Fruit fly (Drosophila melanogaster): ENCODE measurements around the gene Acf.
A peak's percentile ranks its signal among the peaks of the same experiment; 100 is the strongest.

Gene Acf

DNA sequence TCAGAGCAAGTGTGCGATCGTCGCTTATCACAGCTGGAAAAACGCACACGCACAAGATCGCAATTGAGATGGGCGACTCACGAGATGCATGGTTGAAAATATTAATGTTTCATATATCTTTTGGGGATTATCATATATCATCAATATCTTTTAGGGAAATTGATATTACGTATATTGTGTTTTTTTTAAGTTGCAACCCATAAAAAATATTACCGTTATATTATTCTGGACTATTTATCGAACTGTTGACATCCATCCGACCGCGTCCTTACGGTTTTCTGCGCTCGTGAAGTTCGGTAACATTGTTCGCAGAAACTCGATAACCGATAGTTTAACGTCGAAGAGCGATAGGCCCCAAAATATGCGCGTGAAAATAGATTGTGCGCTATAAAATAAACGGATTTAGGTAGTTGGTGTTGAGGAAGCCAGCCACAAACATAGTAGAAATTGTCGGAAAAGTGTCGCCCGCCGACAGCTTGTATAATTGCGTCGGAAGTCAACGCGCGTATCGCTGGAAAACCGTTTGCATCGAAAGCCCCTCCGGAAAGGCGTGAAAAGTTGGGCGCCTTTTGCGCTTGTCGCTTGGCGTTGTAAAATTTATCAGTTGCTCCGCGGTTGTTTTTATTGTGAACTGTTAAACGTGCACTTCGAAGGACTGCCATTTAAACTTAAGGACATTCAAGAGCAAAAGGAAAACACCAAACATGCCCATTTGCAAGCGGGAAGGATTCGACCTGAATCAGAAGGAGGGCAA is at the start of gene Acf, which contains the start of gene Mccc1:
Gene Acf, plus strand, starts transcription at position 318 of the 754 bp plus-strand sequence.
Gene Mccc1, minus strand, starts transcription at position 244 of the 754 bp plus-strand sequence.
- TF ChIP-seq Mnt (GFP tag; optimal IDR thresholded peaks at IDR 0.05): peak; percentile 76
- TF ChIP-seq pad (GFP tag; optimal IDR thresholded peaks at IDR 0.05): no peak
- TF ChIP-seq CG7045 (GFP tag; optimal IDR thresholded peaks at IDR 0.05): no peak
- no peak for TF ChIP-seq Hr96 (GFP tag; optimal IDR thresholded peaks at IDR 0.05)
- TF ChIP-seq toe (GFP tag; optimal IDR thresholded peaks at IDR 0.05): no peak
- peak; percentile 34 for TF ChIP-seq CG7101 (tag; optimal IDR thresholded peaks at IDR 0.05)
- TF ChIP-seq Crg-1 (GFP tag; optimal IDR thresholded peaks at IDR 0.05): peak; percentile 69
- TF ChIP-seq cnc (optimal IDR thresholded peaks at IDR 0.05): no peak
- TF ChIP-seq tj (GFP tag; optimal IDR thresholded peaks at IDR 0.05): peak; percentile 35
- peak; percentile 33 for TF ChIP-seq CG5204 (GFP tag; optimal IDR thresholded peaks at IDR 0.05)
- TF ChIP-seq bab1 (GFP tag; optimal IDR thresholded peaks at IDR 0.05): peak; percentile 59
- peak; percentile 32 for TF ChIP-seq CG1620 (GFP tag; optimal IDR thresholded peaks at IDR 0.05)
- TF ChIP-seq CG14711 (tag; optimal IDR thresholded peaks at IDR 0.05): peak; percentile 73
- no peak for TF ChIP-seq CG33017 (tag; optimal IDR thresholded peaks at IDR 0.05)
- TF ChIP-seq CG11617 (GFP tag; optimal IDR thresholded peaks at IDR 0.05): peak; percentile 25
- no peak for TF ChIP-seq Clk (GFP tag; optimal IDR thresholded peaks at IDR 0.05)
- no peak for TF ChIP-seq CG12768 (GFP tag; optimal IDR thresholded peaks at IDR 0.05)
- no peak for TF ChIP-seq kay (GFP tag; ENCODE audit: borderline replicate concordance)
- no peak for TF ChIP-seq cic (GFP tag; optimal IDR thresholded peaks at IDR 0.05)
- peak; percentile 89 for TF ChIP-seq ovo (GFP tag; optimal IDR thresholded peaks at IDR 0.05)

- TF ChIP-seq Hr96 (GFP tag; optimal IDR thresholded peaks at IDR 0.05): no peak
- peak; percentile 84 for TF ChIP-seq CG14711 (tag; optimal IDR thresholded peaks at IDR 0.05)
- TF ChIP-seq CG7101 (tag; optimal IDR thresholded peaks at IDR 0.05): peak; percentile 60
- TF ChIP-seq CG12768 (GFP tag; optimal IDR thresholded peaks at IDR 0.05): peak; percentile 61
- peak; percentile 26 for TF ChIP-seq CG1620 (GFP tag; optimal IDR thresholded peaks at IDR 0.05)
- peak; percentile 22 for TF ChIP-seq CG33017 (tag; optimal IDR thresholded peaks at IDR 0.05)
- TF ChIP-seq pad (GFP tag; optimal IDR thresholded peaks at IDR 0.05): no peak
- TF ChIP-seq CG11617 (GFP tag; optimal IDR thresholded peaks at IDR 0.05): peak; percentile 30
- no peak for TF ChIP-seq CG5204 (GFP tag; optimal IDR thresholded peaks at IDR 0.05)
- no peak for TF ChIP-seq tj (GFP tag; optimal IDR thresholded peaks at IDR 0.05)
- peak; percentile 49 for TF ChIP-seq bab1 (GFP tag; optimal IDR thresholded peaks at IDR 0.05)
- TF ChIP-seq Crg-1 (GFP tag; optimal IDR thresholded peaks at IDR 0.05): peak; percentile 9
- no peak for TF ChIP-seq ovo (GFP tag; optimal IDR thresholded peaks at IDR 0.05)
- TF ChIP-seq toe (GFP tag; optimal IDR thresholded peaks at IDR 0.05): peak; percentile 51
- peak; percentile 19 for TF ChIP-seq CG7045 (GFP tag; optimal IDR thresholded peaks at IDR 0.05)
- TF ChIP-seq Mnt (GFP tag; optimal IDR thresholded peaks at IDR 0.05): peak; percentile 41
- no peak for TF ChIP-seq kay (GFP tag; ENCODE audit: borderline replicate concordance)
Observed at dm6 chr3R:31744044-31744652, 49.6 kb upstream of the Acf start, which contains the start of gene CG1896. Gene CG1896 (plus strand): TSS chr3R:31744282.

- peak; percentile 23 for TF ChIP-seq ovo (GFP tag; optimal IDR thresholded peaks at IDR 0.05)
- peak; percentile 5 for TF ChIP-seq pad (GFP tag; optimal IDR thresholded peaks at IDR 0.05)
- TF ChIP-seq CG1620 (GFP tag; optimal IDR thresholded peaks at IDR 0.05): no peak
- no peak for TF ChIP-seq CG5204 (GFP tag; optimal IDR thresholded peaks at IDR 0.05)
- TF ChIP-seq Crg-1 (GFP tag; optimal IDR thresholded peaks at IDR 0.05): peak; percentile 65
- peak; percentile 61 for TF ChIP-seq Hr96 (GFP tag; optimal IDR thresholded peaks at IDR 0.05)
- TF ChIP-seq CG14711 (tag; optimal IDR thresholded peaks at IDR 0.05): peak; percentile 58
- peak; percentile 27 for TF ChIP-seq CG12768 (GFP tag; optimal IDR thresholded peaks at IDR 0.05)
- TF ChIP-seq CG11617 (GFP tag; optimal IDR thresholded peaks at IDR 0.05): peak; percentile 43
- no peak for TF ChIP-seq toe (GFP tag; optimal IDR thresholded peaks at IDR 0.05)
- TF ChIP-seq tj (GFP tag; optimal IDR thresholded peaks at IDR 0.05): peak; percentile 45
- TF ChIP-seq CG7045 (GFP tag; optimal IDR thresholded peaks at IDR 0.05): no peak
- peak; percentile 47 for TF ChIP-seq CG33017 (tag; optimal IDR thresholded peaks at IDR 0.05)
- peak; percentile 54 for TF ChIP-seq bab1 (GFP tag; optimal IDR thresholded peaks at IDR 0.05)
- no peak for TF ChIP-seq kay (GFP tag; ENCODE audit: borderline replicate concordance)
- peak; percentile 54 for TF ChIP-seq cic (GFP tag; optimal IDR thresholded peaks at IDR 0.05)
- TF ChIP-seq Mnt (GFP tag; optimal IDR thresholded peaks at IDR 0.05): peak; percentile 95
- peak; percentile 56 for TF ChIP-seq CG7101 (tag; optimal IDR thresholded peaks at IDR 0.05)
- TF ChIP-seq Clk (GFP tag; optimal IDR thresholded peaks at IDR 0.05): peak; percentile 30
- no peak for TF ChIP-seq cnc (optimal IDR thresholded peaks at IDR 0.05)
Observed at dm6 chr3R:31745629-31746081, 48.1 kb upstream of the Acf start, which contains the start of gene awd. Gene awd (minus strand): TSS chr3R:31746077.

dm6 chr3R:31747429-31748048 is 46.2 kb upstream of the Acf start, which contains the start of the genes nero and CG1910:
Gene nero (minus strand): TSS chr3R:31747558.
Gene CG1910 (plus strand): TSS chr3R:31747643.
- peak; percentile 96 for TF ChIP-seq Mnt (GFP tag; optimal IDR thresholded peaks at IDR 0.05)
- TF ChIP-seq toe (GFP tag; optimal IDR thresholded peaks at IDR 0.05): peak; percentile 0
- TF ChIP-seq ovo (GFP tag; optimal IDR thresholded peaks at IDR 0.05): no peak
- peak; percentile 85 for TF ChIP-seq tj (GFP tag; optimal IDR thresholded peaks at IDR 0.05)
- TF ChIP-seq CG14711 (tag; optimal IDR thresholded peaks at IDR 0.05): no peak
- no peak for TF ChIP-seq cnc (optimal IDR thresholded peaks at IDR 0.05)
- TF ChIP-seq bab1 (GFP tag; optimal IDR thresholded peaks at IDR 0.05): peak; percentile 42
- TF ChIP-seq CG7045 (GFP tag; optimal IDR thresholded peaks at IDR 0.05): no peak
- TF ChIP-seq CG1620 (GFP tag; optimal IDR thresholded peaks at IDR 0.05): peak; percentile 18
- no peak for TF ChIP-seq CG5204 (GFP tag; optimal IDR thresholded peaks at IDR 0.05)
- TF ChIP-seq Crg-1 (GFP tag; optimal IDR thresholded peaks at IDR 0.05): peak; percentile 18
- peak; percentile 54 for TF ChIP-seq CG7101 (tag; optimal IDR thresholded peaks at IDR 0.05)
- TF ChIP-seq Hr96 (GFP tag; optimal IDR thresholded peaks at IDR 0.05): no peak
